Worm (Caenorhabditis elegans) whole organism, L3 larva: ENCODE data around the gene C34B4.3.

Experiments
- R02D3.7 ChIP-seq: fragments of 150-350 bp; optimal IDR thresholded peaks from 2 replicates; lab custom pipeline; 2014; ENCODE audit warnings: missing biosample characterization, missing genetic modification characterization
- aly-2 ChIP-seq: fragments of 150-350 bp; optimal IDR thresholded peaks from 2 replicates; lab custom pipeline; 2014; ENCODE audit warnings: missing biosample characterization, missing genetic modification characterization
- ama-1 ChIP-seq: fragments of 150-350 bp; optimal IDR thresholded peaks from 2 replicates; lab custom pipeline; 2018
- ceh-16 ChIP-seq: sonication (generic microtip); optimal IDR thresholded peaks from 2 replicates; lab custom pipeline; 2017; ENCODE audit warnings: missing biosample characterization, missing genetic modification characterization
- ceh-28 ChIP-seq: fragments of 150-350 bp; optimal IDR thresholded peaks from 2 replicates; lab custom pipeline; 2014; ENCODE audit warnings: missing biosample characterization, missing genetic modification reagents, missing genetic modification characterization
- ceh-82 ChIP-seq: fragments of 150-350 bp; optimal IDR thresholded peaks from 2 replicates; lab custom pipeline; 2014; ENCODE audit warnings: missing biosample characterization, missing genetic modification characterization
- ceh-9 ChIP-seq: sonication (generic microtip); optimal IDR thresholded peaks from 2 replicates; lab custom pipeline; 2018; ENCODE audit warnings: missing biosample characterization, missing genetic modification characterization
- egl-27 ChIP-seq: sonication (generic microtip); optimal IDR thresholded peaks from 4 replicates; lab custom pipeline; 2017; ENCODE audit warnings: missing biosample characterization, missing genetic modification reagents, missing genetic modification characterization
- egl-5 ChIP-seq: fragments of 150-350 bp; optimal IDR thresholded peaks from 2 replicates; lab custom pipeline; 2017; ENCODE audit warnings: missing biosample characterization, missing genetic modification reagents, missing genetic modification characterization, inconsistent platforms
- elt-1 ChIP-seq: fragments of 150-350 bp; optimal IDR thresholded peaks from 2 replicates; lab custom pipeline; 2014; ENCODE audit warnings: missing biosample characterization, missing genetic modification characterization
- elt-2 ChIP-seq: sonication (generic microtip); optimal IDR thresholded peaks from 2 replicates; lab custom pipeline; 2016; ENCODE audit warnings: missing genetic modification reagents, mild to moderate bottlenecking, missing genetic modification characterization, missing compliant biosample characterization
- elt-3 ChIP-seq, 3 experiments: fragments of 150-350 bp in 1 of 3; sonication (generic microtip) in 2 of 3; optimal IDR thresholded peaks; 2 replicates in 2 of 3; 4 replicates in 1 of 3; lab custom pipeline; 2014 to 2017; ENCODE audit warnings: missing biosample characterization in 3 of 3, missing genetic modification characterization in 3 of 3
- eor-1 ChIP-seq, 2 experiments: fragments of 150-350 bp; optimal IDR thresholded peaks; 2 replicates each; lab custom pipeline; 2014 to 2018; ENCODE audit warnings: missing biosample characterization in 2 of 2, missing genetic modification characterization in 2 of 2
- fkh-10 ChIP-seq: sonication (generic microtip); optimal IDR thresholded peaks from 2 replicates; lab custom pipeline; 2017; ENCODE audit warnings: missing biosample characterization, missing genetic modification reagents, missing genetic modification characterization
- fos-1 ChIP-seq: fragments of 150-350 bp; optimal IDR thresholded peaks from 2 replicates; lab custom pipeline; 2014; ENCODE audit warnings: missing biosample characterization, missing genetic modification characterization
- hmg-11 ChIP-seq: sonication (generic microtip); optimal IDR thresholded peaks from 2 replicates; lab custom pipeline; 2016; ENCODE audit warnings: missing genetic modification characterization, missing compliant biosample characterization
- jun-1 ChIP-seq: fragments of 150-350 bp; optimal IDR thresholded peaks from 2 replicates; lab custom pipeline; 2014; ENCODE audit warnings: missing biosample characterization, missing genetic modification reagents, missing genetic modification characterization
- lin-15B ChIP-seq: fragments of 150-350 bp; optimal IDR thresholded peaks from 2 replicates; lab custom pipeline; 2014; ENCODE audit warnings: missing biosample characterization, missing genetic modification characterization
- lin-39 ChIP-seq: fragments of 150-350 bp; optimal IDR thresholded peaks from 2 replicates; lab custom pipeline; 2018; ENCODE audit warnings: missing biosample characterization, missing genetic modification reagents, missing genetic modification characterization
- lsy-12 ChIP-seq: sonication (generic microtip); optimal IDR thresholded peaks from 2 replicates; lab custom pipeline; 2016; ENCODE audit warnings: mild to moderate bottlenecking, missing genetic modification characterization, missing compliant biosample characterization
- mml-1 ChIP-seq: fragments of 150-350 bp; sonication (generic microtip); optimal IDR thresholded peaks from 3 replicates; lab custom pipeline; 2014; ENCODE audit warnings: missing biosample characterization, missing genetic modification characterization
- nfya-1 ChIP-seq: sonication (generic microtip); optimal IDR thresholded peaks from 2 replicates; lab custom pipeline; 2017; ENCODE audit warnings: missing genetic modification characterization, mild to moderate bottlenecking, missing compliant biosample characterization, antibody characterized with exemption, moderate library complexity; ENCODE audit not compliant: insufficient read depth
- nhr-23 ChIP-seq: fragments of 150-350 bp; optimal IDR thresholded peaks from 2 replicates; lab custom pipeline; 2014; ENCODE audit warnings: missing biosample characterization, missing genetic modification reagents, missing genetic modification characterization
- nhr-237 ChIP-seq: fragments of 150-350 bp; optimal IDR thresholded peaks from 2 replicates; lab custom pipeline; 2014; ENCODE audit warnings: missing biosample characterization, missing genetic modification characterization
- nhr-25 ChIP-seq: sonication (generic microtip); optimal IDR thresholded peaks from 2 replicates; lab custom pipeline; 2017; ENCODE audit warnings: missing biosample characterization, missing genetic modification characterization
- nhr-43 ChIP-seq: sonication (generic microtip); optimal IDR thresholded peaks from 2 replicates; lab custom pipeline; 2016; ENCODE audit warnings: mild to moderate bottlenecking, missing genetic modification characterization, missing compliant biosample characterization; ENCODE audit not compliant: poor library complexity, severe bottlenecking
- nhr-67 ChIP-seq: fragments of 150-350 bp; optimal IDR thresholded peaks from 2 replicates; lab custom pipeline; 2014; ENCODE audit warnings: missing biosample characterization, missing genetic modification characterization
- nhr-76 ChIP-seq: fragments of 150-350 bp; sonication (generic microtip); optimal IDR thresholded peaks from 5 replicates; lab custom pipeline; 2014; ENCODE audit warnings: missing biosample characterization, missing genetic modification characterization
- nhr-77 ChIP-seq: fragments of 150-350 bp; optimal IDR thresholded peaks from 2 replicates; lab custom pipeline; 2014; ENCODE audit warnings: missing biosample characterization, missing genetic modification characterization
- pha-4 ChIP-seq: fragments of 150-350 bp; optimal IDR thresholded peaks from 2 replicates; lab custom pipeline; 2014; ENCODE audit warnings: missing biosample characterization, missing genetic modification reagents, missing genetic modification characterization
- pqm-1 ChIP-seq: fragments of 150-350 bp; optimal IDR thresholded peaks from 2 replicates; lab custom pipeline; 2017; ENCODE audit warnings: missing biosample characterization, missing genetic modification characterization, inconsistent platforms
- sea-2 ChIP-seq: fragments of 150-350 bp; sonication (generic microtip); optimal IDR thresholded peaks from 4 replicates; lab custom pipeline; 2014; ENCODE audit warnings: missing biosample characterization, missing genetic modification reagents, missing genetic modification characterization
- snpc-4 ChIP-seq: fragments of 150-350 bp; optimal IDR thresholded peaks from 2 replicates; lab custom pipeline; 2014; ENCODE audit warnings: missing biosample characterization, missing genetic modification characterization
- tbx-2 ChIP-seq: sonication (generic microtip); optimal IDR thresholded peaks from 2 replicates; lab custom pipeline; 2016; ENCODE audit warnings: mild to moderate bottlenecking, missing genetic modification characterization, missing compliant biosample characterization
- unc-62 ChIP-seq: fragments of 150-350 bp; sonication (generic microtip); optimal IDR thresholded peaks from 4 replicates; lab custom pipeline; 2014; ENCODE audit warnings: missing biosample characterization, missing genetic modification reagents, missing genetic modification characterization
- zag-1 ChIP-seq: fragments of 150-350 bp; optimal IDR thresholded peaks from 2 replicates; lab custom pipeline; 2014; ENCODE audit warnings: missing biosample characterization, missing genetic modification characterization
- ztf-11 ChIP-seq: fragments of 150-350 bp; optimal IDR thresholded peaks from 2 replicates; lab custom pipeline; 2014; ENCODE audit warnings: missing biosample characterization, missing genetic modification characterization

The C34B4.3 gene

DNA sequence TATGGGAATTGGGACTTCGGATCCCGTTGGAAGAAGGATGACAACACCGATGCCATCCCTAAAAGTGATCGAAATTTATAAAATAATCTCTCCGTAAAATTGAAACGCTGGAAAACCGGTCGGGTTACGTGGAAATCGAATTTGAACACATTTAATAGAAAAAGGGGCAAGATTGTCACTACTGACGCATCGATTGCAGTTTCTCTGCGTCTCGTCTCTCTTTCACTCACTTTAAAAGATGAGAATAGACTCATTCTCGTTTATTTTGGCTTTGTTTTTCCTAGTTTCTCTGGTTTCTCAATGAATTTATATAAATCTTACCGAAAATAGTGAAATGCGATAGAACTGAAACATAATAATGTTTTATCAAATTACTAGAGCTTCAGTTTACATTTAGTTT, 29.3 kb downstream of the C34B4.3 start, which contains the start of gene scyl-1:
Gene scyl-1 (minus strand): TSS at position 56 of the 400 bp plus-strand sequence.
- TF ChIP-seq mml-1 (tag; lab: Kevin White, UChicago) (no peak), nfya-1 (peak; percentile 74), hmg-11 (tag; lab: Kevin White, UChicago) (peak; percentile 87), elt-1 (peak; percentile 18), R02D3.7 (tag; lab: Kevin White, UChicago) (peak; percentile 40), pha-4 (peak; percentile 75), ceh-28 (peak; percentile 62), lin-39 (peak; percentile 26), nhr-25 (tag; lab: Kevin White, UChicago) (peak; percentile 69), nhr-43 (peak; percentile 91), nhr-76 (tag; lab: Kevin White, UChicago) (no peak), egl-27 (tag; lab: Kevin White, UChicago) (peak; percentile 13), ceh-82 (tag; lab: Kevin White, UChicago) (no peak), lsy-12 (tag; lab: Kevin White, UChicago) (peak; percentile 30), snpc-4 (tag; lab: Kevin White, UChicago) (peak; percentile 45), zag-1 (no peak), nhr-77 (peak; percentile 1), nhr-23 (tag; lab: Kevin White, UChicago) (peak; percentile 94), ceh-16 (tag; lab: Kevin White, UChicago) (no peak), pqm-1 (peak; percentile 20), tbx-2 (tag; lab: Kevin White, UChicago) (peak; percentile 48), elt-2 (tag; lab: Kevin White, UChicago) (peak; percentile 45), jun-1 (tag; lab: Kevin White, UChicago) (peak; percentile 62), lin-15B (peak; percentile 69)

DNA sequence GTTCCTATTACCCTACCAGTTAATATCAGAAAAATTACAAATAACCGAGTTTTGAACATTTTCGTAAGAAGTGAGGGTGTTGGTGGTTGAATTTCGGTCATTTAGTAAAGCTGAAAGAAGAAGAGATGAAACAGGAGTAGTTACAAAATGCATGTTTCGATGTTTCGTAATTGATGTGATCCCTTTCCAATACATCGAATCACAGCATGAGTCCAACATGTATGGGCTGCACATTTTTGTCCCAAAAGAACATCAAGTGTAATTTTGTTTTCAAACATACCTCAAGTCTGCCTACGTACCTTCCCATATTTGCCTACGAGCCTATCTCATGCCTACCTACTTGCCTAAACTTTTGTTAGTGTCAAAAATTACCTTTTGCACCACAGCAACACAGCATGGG, 34.5 kb downstream of the C34B4.3 start, which contains the start of gene W07G4.2:
Gene W07G4.2 (minus strand): TSS at position 101 of the 400 bp plus-strand sequence.
- TF ChIP-seq unc-62 (GFP tag; lab: Kevin White, UChicago) = no peak
- TF ChIP-seq lin-39 = no peak
- TF ChIP-seq nhr-77 = no peak
- no peak for TF ChIP-seq jun-1 (tag; lab: Kevin White, UChicago)
- TF ChIP-seq elt-3 (tag; optimal IDR thresholded peaks at IDR 0.05; lab: Kevin White, UChicago) = no peak
- TF ChIP-seq hmg-11 (tag; lab: Kevin White, UChicago) = no peak
- no peak for TF ChIP-seq fkh-10 (GFP tag; lab: Kevin White, UChicago)
- no peak for TF ChIP-seq ama-1 (lab: Kevin White, UChicago)
- TF ChIP-seq nhr-43 = no peak
- TF ChIP-seq aly-2 (tag; lab: Kevin White, UChicago) = no peak
- TF ChIP-seq zag-1 = no peak
- TF ChIP-seq ztf-11 (tag; lab: Kevin White, UChicago) = no peak
- no peak for TF ChIP-seq nhr-67
- no peak for TF ChIP-seq ceh-28

DNA sequence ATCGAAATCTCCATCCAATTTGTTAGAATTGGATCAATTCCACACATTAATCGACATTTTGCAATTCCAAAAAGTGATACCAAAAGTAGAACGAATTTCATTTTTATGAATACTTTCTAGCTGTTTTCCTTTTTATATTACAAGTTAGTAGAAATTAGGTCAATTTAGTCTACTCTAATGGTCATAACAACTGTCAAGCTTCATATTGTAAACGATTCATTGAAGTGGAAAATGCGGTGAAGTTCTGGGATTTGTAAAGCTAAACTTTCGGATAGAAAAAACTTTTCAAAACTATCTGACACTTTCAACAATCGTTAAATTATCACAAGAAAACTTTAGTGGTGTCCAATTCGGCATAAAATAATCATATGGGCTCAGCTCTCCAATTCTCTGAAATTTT, 36.3 kb downstream of the C34B4.3 start, which contains the start of gene W07G4.7:
Gene W07G4.7 (minus strand): TSS at position 101 of the 400 bp plus-strand sequence.
- TF ChIP-seq aly-2 (tag; lab: Kevin White, UChicago) (no peak), ceh-9 (tag; lab: Kevin White, UChicago) (no peak), lin-39 (no peak), ceh-16 (tag; lab: Kevin White, UChicago) (no peak), eor-1 (tag; optimal IDR thresholded peaks at IDR 0.05; lab: Kevin White, UChicago) (no peak), zag-1 (no peak)

DNA sequence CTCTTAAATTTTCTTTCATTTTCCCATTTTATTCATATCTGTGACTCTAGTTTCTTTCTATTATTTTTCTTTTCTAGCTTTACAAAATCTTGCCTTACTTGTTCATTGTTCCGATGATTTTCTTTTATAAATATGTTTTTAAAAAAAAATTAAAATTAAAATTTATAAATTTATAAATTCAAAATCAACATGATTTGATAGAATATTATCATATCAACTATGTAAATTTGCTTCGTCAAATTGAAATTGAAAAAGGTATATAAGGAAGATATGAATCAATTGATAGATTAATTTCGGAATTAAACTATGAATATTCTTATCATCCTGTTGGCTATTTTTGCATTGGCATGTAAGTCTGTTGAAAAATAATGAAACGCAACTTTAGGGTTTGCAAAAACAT, 37.7 kb downstream of the C34B4.3 start, which contains the start of gene W07G4.1:
Gene W07G4.1 (plus strand): TSS at position 301 of the 400 bp plus-strand sequence.
- TF ChIP-seq ama-1 (lab: Kevin White, UChicago) (no peak), egl-5 (no peak), ceh-28 (no peak), fos-1 (tag; lab: Kevin White, UChicago) (no peak), jun-1 (tag; lab: Kevin White, UChicago) (no peak), pha-4 (no peak), ztf-11 (tag; lab: Kevin White, UChicago) (no peak), sea-2 (GFP tag; lab: Kevin White, UChicago) (no peak), lin-15B (no peak), pqm-1 (no peak), aly-2 (tag; lab: Kevin White, UChicago) (no peak), elt-2 (tag; lab: Kevin White, UChicago) (no peak), zag-1 (no peak), eor-1 (tag; optimal IDR thresholded peaks at IDR 0.05; lab: Kevin White, UChicago) (no peak), nhr-77 (no peak), lin-39 (no peak), nhr-237 (tag; lab: Kevin White, UChicago) (no peak), unc-62 (GFP tag; lab: Kevin White, UChicago) (no peak), nfya-1 (no peak)
- TF ChIP-seq, all 47 proteins: peak for 0
